Worm (Caenorhabditis elegans) whole organism, L3 larva: ENCODE measurements around the gene cdc-14.
A peak's percentile ranks its signal among the peaks of the same experiment; 100 is the strongest.
"Not testable (repeated sequence)": the region's sequence is repeated elsewhere in the genome, so short reads cannot be mapped to it uniquely, and the experiment has no call there.

Source experiments
- R02D3.7 ChIP-seq: fragments of 150-350 bp; optimal IDR thresholded peaks from 2 replicates; lab custom pipeline; 2014; ENCODE audit warnings: missing biosample characterization, missing genetic modification characterization
- ZK546.5 ChIP-seq: sonication (generic microtip); optimal IDR thresholded peaks from 2 replicates; lab custom pipeline; 2017; ENCODE audit warnings: missing biosample characterization, missing genetic modification characterization
- aly-2 ChIP-seq: fragments of 150-350 bp; optimal IDR thresholded peaks from 2 replicates; lab custom pipeline; 2014; ENCODE audit warnings: missing biosample characterization, missing genetic modification characterization
- ceh-16 ChIP-seq: sonication (generic microtip); optimal IDR thresholded peaks from 2 replicates; lab custom pipeline; 2017; ENCODE audit warnings: missing biosample characterization, missing genetic modification characterization
- ceh-28 ChIP-seq: fragments of 150-350 bp; optimal IDR thresholded peaks from 2 replicates; lab custom pipeline; 2014; ENCODE audit warnings: missing biosample characterization, missing genetic modification reagents, missing genetic modification characterization
- daf-12 ChIP-seq: fragments of 150-350 bp; optimal IDR thresholded peaks from 2 replicates; lab custom pipeline; 2014; ENCODE audit warnings: missing biosample characterization, missing genetic modification reagents, missing genetic modification characterization
- egl-5 ChIP-seq: fragments of 150-350 bp; optimal IDR thresholded peaks from 2 replicates; lab custom pipeline; 2017; ENCODE audit warnings: missing biosample characterization, missing genetic modification reagents, missing genetic modification characterization, inconsistent platforms
- elt-1 ChIP-seq: fragments of 150-350 bp; optimal IDR thresholded peaks from 2 replicates; lab custom pipeline; 2014; ENCODE audit warnings: missing biosample characterization, missing genetic modification characterization
- elt-2 ChIP-seq: sonication (generic microtip); optimal IDR thresholded peaks from 2 replicates; lab custom pipeline; 2016; ENCODE audit warnings: missing genetic modification reagents, mild to moderate bottlenecking, missing genetic modification characterization, missing compliant biosample characterization
- elt-3 ChIP-seq, 3 experiments: fragments of 150-350 bp in 1 of 3; sonication (generic microtip) in 2 of 3; optimal IDR thresholded peaks; 2 replicates in 2 of 3; 4 replicates in 1 of 3; lab custom pipeline; 2014 to 2017; ENCODE audit warnings: missing biosample characterization in 3 of 3, missing genetic modification characterization in 3 of 3
- fkh-2 ChIP-seq: fragments of 150-350 bp; optimal IDR thresholded peaks from 2 replicates; lab custom pipeline; 2014; ENCODE audit warnings: missing biosample characterization, missing genetic modification reagents, missing genetic modification characterization
- fos-1 ChIP-seq: fragments of 150-350 bp; optimal IDR thresholded peaks from 2 replicates; lab custom pipeline; 2014; ENCODE audit warnings: missing biosample characterization, missing genetic modification characterization
- hmg-11 ChIP-seq: sonication (generic microtip); optimal IDR thresholded peaks from 2 replicates; lab custom pipeline; 2016; ENCODE audit warnings: missing genetic modification characterization, missing compliant biosample characterization
- jun-1 ChIP-seq: fragments of 150-350 bp; optimal IDR thresholded peaks from 2 replicates; lab custom pipeline; 2014; ENCODE audit warnings: missing biosample characterization, missing genetic modification reagents, missing genetic modification characterization
- lin-15B ChIP-seq: fragments of 150-350 bp; optimal IDR thresholded peaks from 2 replicates; lab custom pipeline; 2014; ENCODE audit warnings: missing biosample characterization, missing genetic modification characterization
- lin-39 ChIP-seq: fragments of 150-350 bp; optimal IDR thresholded peaks from 2 replicates; lab custom pipeline; 2018; ENCODE audit warnings: missing biosample characterization, missing genetic modification reagents, missing genetic modification characterization
- lsy-12 ChIP-seq: sonication (generic microtip); optimal IDR thresholded peaks from 2 replicates; lab custom pipeline; 2016; ENCODE audit warnings: mild to moderate bottlenecking, missing genetic modification characterization, missing compliant biosample characterization
- mdl-1 ChIP-seq: fragments of 150-350 bp; optimal IDR thresholded peaks from 2 replicates; lab custom pipeline; 2014; ENCODE audit warnings: missing biosample characterization, missing genetic modification characterization
- mml-1 ChIP-seq: fragments of 150-350 bp; sonication (generic microtip); optimal IDR thresholded peaks from 3 replicates; lab custom pipeline; 2014; ENCODE audit warnings: missing biosample characterization, missing genetic modification characterization
- nfya-1 ChIP-seq: sonication (generic microtip); optimal IDR thresholded peaks from 2 replicates; lab custom pipeline; 2017; ENCODE audit warnings: missing genetic modification characterization, mild to moderate bottlenecking, missing compliant biosample characterization, antibody characterized with exemption, moderate library complexity; ENCODE audit not compliant: insufficient read depth
- nhr-11 ChIP-seq: fragments of 150-350 bp; optimal IDR thresholded peaks from 2 replicates; lab custom pipeline; 2014; ENCODE audit warnings: missing biosample characterization, missing genetic modification characterization
- nhr-23 ChIP-seq: fragments of 150-350 bp; optimal IDR thresholded peaks from 2 replicates; lab custom pipeline; 2014; ENCODE audit warnings: missing biosample characterization, missing genetic modification reagents, missing genetic modification characterization
- nhr-25 ChIP-seq: sonication (generic microtip); optimal IDR thresholded peaks from 2 replicates; lab custom pipeline; 2017; ENCODE audit warnings: missing biosample characterization, missing genetic modification characterization
- nhr-43 ChIP-seq: sonication (generic microtip); optimal IDR thresholded peaks from 2 replicates; lab custom pipeline; 2016; ENCODE audit warnings: mild to moderate bottlenecking, missing genetic modification characterization, missing compliant biosample characterization; ENCODE audit not compliant: poor library complexity, severe bottlenecking
- nhr-76 ChIP-seq: fragments of 150-350 bp; sonication (generic microtip); optimal IDR thresholded peaks from 5 replicates; lab custom pipeline; 2014; ENCODE audit warnings: missing biosample characterization, missing genetic modification characterization
- nhr-77 ChIP-seq: fragments of 150-350 bp; optimal IDR thresholded peaks from 2 replicates; lab custom pipeline; 2014; ENCODE audit warnings: missing biosample characterization, missing genetic modification characterization
- pqm-1 ChIP-seq: fragments of 150-350 bp; optimal IDR thresholded peaks from 2 replicates; lab custom pipeline; 2017; ENCODE audit warnings: missing biosample characterization, missing genetic modification characterization, inconsistent platforms
- sea-2 ChIP-seq: fragments of 150-350 bp; sonication (generic microtip); optimal IDR thresholded peaks from 4 replicates; lab custom pipeline; 2014; ENCODE audit warnings: missing biosample characterization, missing genetic modification reagents, missing genetic modification characterization
- snpc-4 ChIP-seq: fragments of 150-350 bp; optimal IDR thresholded peaks from 2 replicates; lab custom pipeline; 2014; ENCODE audit warnings: missing biosample characterization, missing genetic modification characterization
- tbx-2 ChIP-seq: sonication (generic microtip); optimal IDR thresholded peaks from 2 replicates; lab custom pipeline; 2016; ENCODE audit warnings: mild to moderate bottlenecking, missing genetic modification characterization, missing compliant biosample characterization
- unc-62 ChIP-seq: fragments of 150-350 bp; sonication (generic microtip); optimal IDR thresholded peaks from 4 replicates; lab custom pipeline; 2014; ENCODE audit warnings: missing biosample characterization, missing genetic modification reagents, missing genetic modification characterization
- ztf-11 ChIP-seq: fragments of 150-350 bp; optimal IDR thresholded peaks from 2 replicates; lab custom pipeline; 2014; ENCODE audit warnings: missing biosample characterization, missing genetic modification characterization
- ztf-4 ChIP-seq: fragments of 150-350 bp; optimal IDR thresholded peaks from 2 replicates; lab custom pipeline; 2014; ENCODE audit warnings: missing biosample characterization, missing genetic modification characterization

Gene cdc-14

DNA sequence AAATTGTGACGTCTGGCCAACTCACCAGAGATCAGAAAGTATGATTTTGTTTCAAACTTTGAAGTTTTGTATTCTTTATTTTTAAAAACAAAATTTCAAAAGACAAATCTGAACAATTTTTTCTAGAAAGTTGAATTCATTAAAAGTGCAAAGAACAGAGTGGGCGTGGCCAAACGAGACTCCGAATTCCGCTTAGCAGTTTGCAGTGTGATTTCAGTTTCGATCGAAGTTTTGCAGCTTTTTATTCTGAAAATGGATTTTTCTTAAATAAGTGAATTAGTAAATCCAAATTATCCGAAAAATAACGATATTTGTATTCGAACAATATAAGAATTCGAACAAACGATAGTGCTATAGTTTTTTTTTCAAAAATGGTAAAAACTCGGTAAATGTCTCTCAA lies 40.2 kb upstream of the cdc-14 start:
- TF ChIP-seq nfya-1 (tag; lab: Kevin White, UChicago) (peak; percentile 25), hmg-11 (tag; lab: Kevin White, UChicago) (no peak)

DNA sequence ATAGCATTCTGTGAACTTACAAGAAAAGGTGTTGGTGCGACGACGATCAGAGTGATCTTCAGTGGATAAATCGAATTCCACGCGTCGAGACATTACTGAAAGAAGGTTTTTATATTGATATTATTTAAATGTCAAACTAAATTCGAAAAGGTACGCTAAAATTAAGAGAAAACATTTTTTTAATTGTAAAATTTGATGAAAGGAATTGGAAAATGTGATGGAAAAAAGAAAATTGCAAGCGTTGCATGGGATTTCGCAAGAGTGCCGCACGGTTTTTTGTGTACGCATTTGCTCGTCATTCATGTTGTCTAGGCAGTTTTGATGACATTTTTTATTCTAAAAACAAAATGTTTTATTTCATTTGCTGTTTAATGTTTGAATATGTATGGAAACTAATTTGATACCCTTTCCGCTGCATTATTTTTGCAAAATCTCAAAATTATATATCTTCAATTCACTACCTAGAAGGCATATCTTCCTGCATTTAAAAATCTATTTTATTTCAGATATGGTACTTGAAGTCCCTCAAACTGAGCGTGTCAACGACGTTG lies 37.7 kb upstream of the cdc-14 start, which contains the start of the genes F59E12.6 and npl-4.1:
F59E12.6 (minus strand) TSS at position 101 of the 551 bp plus-strand sequence.
npl-4.1 (plus strand) TSS at position 501 of the 551 bp plus-strand sequence.
- not testable (repeated sequence) for TF ChIP-seq fkh-2, mml-1, aly-2 (tag; lab: Kevin White, UChicago)
- TF ChIP-seq, all 47 proteins: peak for 0; not testable (repeated sequence) for 47

- no peak for TF ChIP-seq lin-39 (tag; lab: Kevin White, UChicago)
- TF ChIP-seq jun-1, result no peak
These were observed 35.1 kb upstream of the cdc-14 start, which contains the start of gene F59E12.15 for ce11 chrII:5628326-5628818. Gene F59E12.15 (minus strand): TSS chrII:5628376.

- not testable (repeated sequence) for TF ChIP-seq nhr-76; elt-3 (tag; optimal IDR thresholded peaks at IDR 0.05; lab: Kevin White, UChicago); ceh-28
These were observed 29.2 kb upstream of the cdc-14 start, which contains the start of the genes eif-3.L and npl-4.2 for ce11 chrII:5622383-5622939. Gene eif-3.L (minus strand): TSS chrII:5622483. Gene npl-4.2 (plus strand): TSS chrII:5622889.

DNA sequence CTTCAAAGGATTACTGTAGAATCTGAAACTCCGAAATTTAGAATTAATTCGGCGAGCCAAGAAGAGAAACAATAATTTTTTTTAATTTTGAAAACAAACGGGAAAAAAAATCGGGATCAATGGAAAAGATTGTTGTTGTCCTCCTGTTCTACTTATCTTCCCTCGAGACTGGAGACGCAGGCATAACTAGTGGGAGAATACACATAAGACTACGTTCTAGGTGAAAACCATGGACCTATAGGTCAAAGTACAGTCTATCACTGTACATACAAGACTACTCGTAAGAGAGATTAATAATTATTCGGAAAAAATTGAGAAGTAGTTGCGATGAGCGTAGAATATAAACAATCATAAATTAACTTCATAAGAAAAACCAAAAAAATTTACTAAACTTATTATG lies 26.1 kb upstream of the cdc-14 start, which contains the start of gene dhs-6:
dhs-6 (minus strand) TSS at position 22 of the 400 bp plus-strand sequence.
- TF ChIP-seq elt-2 (tag; lab: Kevin White, UChicago), result peak; percentile 71
- peak; percentile 15 for TF ChIP-seq nhr-43 (tag; lab: Kevin White, UChicago)
- peak; percentile 8 for TF ChIP-seq ceh-28
- no peak for TF ChIP-seq jun-1
- peak; percentile 9 for TF ChIP-seq nfya-1 (tag; lab: Kevin White, UChicago)
- no peak for TF ChIP-seq lin-15B (tag; lab: Kevin White, UChicago)
- peak; percentile 48 for TF ChIP-seq nhr-23 (tag; lab: Kevin White, UChicago)

DNA sequence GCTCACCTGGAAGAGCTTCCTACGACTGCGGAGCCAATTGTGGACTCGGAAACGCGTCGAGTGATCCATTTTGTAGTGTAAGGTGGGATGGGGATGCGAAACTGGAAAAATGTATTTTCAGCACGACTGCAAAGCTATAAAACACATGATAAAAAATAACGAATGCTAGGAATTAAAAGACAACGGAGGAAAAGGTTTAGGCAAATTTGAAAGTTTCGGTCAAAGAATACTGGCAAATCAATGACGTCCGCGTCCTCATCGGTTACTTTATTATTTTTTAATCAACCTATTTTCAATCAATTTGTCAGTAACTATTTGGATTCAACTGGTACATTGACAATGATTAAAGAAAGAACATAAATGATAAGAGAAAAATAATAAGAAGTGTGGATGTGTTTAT lies 14.5 kb upstream of the cdc-14 start, which contains the start of gene C17G10.7:
C17G10.7 (minus strand) TSS at position 101 of the 400 bp plus-strand sequence.
- TF ChIP-seq ceh-16 (tag; lab: Kevin White, UChicago) (no peak), fos-1 (no peak), ztf-4 (tag; lab: Kevin White, UChicago) (no peak), elt-2 (tag; lab: Kevin White, UChicago) (no peak), pqm-1 (no peak), elt-1 (tag; lab: Kevin White, UChicago) (no peak), jun-1 (no peak), ZK546.5 (tag; lab: Kevin White, UChicago) (no peak), daf-12 (no peak), R02D3.7 (tag; lab: Kevin White, UChicago) (no peak), nhr-23 (tag; lab: Kevin White, UChicago) (no peak), snpc-4 (no peak), fkh-2 (tag; lab: Kevin White, UChicago) (no peak), lin-15B (tag; lab: Kevin White, UChicago) (no peak), hmg-11 (tag; lab: Kevin White, UChicago) (no peak), lin-39 (tag; lab: Kevin White, UChicago) (no peak), ztf-11 (tag; lab: Kevin White, UChicago) (no peak), sea-2 (no peak), nhr-11 (tag; lab: Kevin White, UChicago) (no peak), nhr-43 (tag; lab: Kevin White, UChicago) (no peak)
- TF ChIP-seq, all 47 proteins: peak for 0

DNA sequence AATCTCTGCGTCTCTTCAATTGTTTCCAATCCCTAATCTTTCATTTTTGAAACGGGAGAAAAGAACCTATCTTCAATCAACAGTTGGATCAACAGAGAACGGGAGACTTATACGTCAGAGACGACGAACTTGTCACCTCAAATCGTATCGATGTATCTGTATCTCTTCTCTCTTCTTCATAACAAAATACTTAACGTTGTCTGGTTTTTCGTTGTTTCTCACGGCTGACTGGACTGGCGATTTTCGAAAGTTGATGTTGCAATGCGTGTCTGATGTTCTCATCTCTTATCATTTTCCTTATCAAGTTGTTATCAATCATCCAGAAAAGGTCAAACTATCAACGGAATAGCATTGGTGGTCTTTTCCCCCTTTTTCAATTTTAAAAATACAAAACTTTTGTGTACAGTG lies 12.3 kb upstream of the cdc-14 start:
- TF ChIP-seq fkh-2 (tag; lab: Kevin White, UChicago), result no peak
- TF ChIP-seq tbx-2 (tag; lab: Kevin White, UChicago), result peak; percentile 39
- no peak for TF ChIP-seq egl-5 (tag; lab: Kevin White, UChicago)
- peak; percentile 93 to 96 (median 93) for TF ChIP-seq elt-3 (tag; optimal IDR thresholded peaks at IDR 0.05; lab: Kevin White, UChicago)
- TF ChIP-seq nhr-76, result peak; percentile 48
- peak; percentile 85 for TF ChIP-seq nhr-25 (tag; lab: Kevin White, UChicago)
- peak; percentile 80 for TF ChIP-seq ceh-28
- TF ChIP-seq nhr-43 (tag; lab: Kevin White, UChicago), result peak; percentile 90
- TF ChIP-seq unc-62 (GFP tag; lab: Kevin White, UChicago), result peak; percentile 93
- peak; percentile 72 for TF ChIP-seq elt-1 (tag; lab: Kevin White, UChicago)
- peak; percentile 89 for TF ChIP-seq elt-2 (tag; lab: Kevin White, UChicago)
- TF ChIP-seq nhr-77 (tag; lab: Kevin White, UChicago), result peak; percentile 22
- no peak for TF ChIP-seq nhr-11 (tag; lab: Kevin White, UChicago)
- TF ChIP-seq mdl-1, result peak; percentile 23
- TF ChIP-seq R02D3.7 (tag; lab: Kevin White, UChicago), result peak; percentile 40
- TF ChIP-seq aly-2 (tag; lab: Kevin White, UChicago), result no peak
- peak; percentile 5 for TF ChIP-seq lsy-12 (tag; lab: Kevin White, UChicago)
- peak; percentile 94 for TF ChIP-seq nhr-23 (tag; lab: Kevin White, UChicago)
- TF ChIP-seq snpc-4, result no peak
